Worm (Caenorhabditis elegans) whole organism, late embryonic: ENCODE results near the gene smg-8.

Experiments used
- ceh-34 ChIP-seq: sonication (generic microtip); optimal IDR thresholded peaks from 2 replicates; lab custom pipeline; 2016; ENCODE audit warnings: mild to moderate bottlenecking, missing genetic modification characterization, missing compliant biosample characterization
- dve-1 ChIP-seq: sonication (generic microtip); optimal IDR thresholded peaks from 2 replicates; lab custom pipeline; 2017; ENCODE audit warnings: antibody characterized with exemption, mild to moderate bottlenecking, missing genetic modification characterization, missing compliant biosample characterization
- fkh-10 ChIP-seq: fragments of 150-350 bp; optimal IDR thresholded peaks from 2 replicates; lab custom pipeline; 2014; ENCODE audit warnings: missing biosample characterization, missing genetic modification reagents, missing genetic modification characterization
- lim-6 ChIP-seq: sonication (generic microtip); optimal IDR thresholded peaks from 2 replicates; lab custom pipeline; 2016; ENCODE audit warnings: missing genetic modification characterization, missing compliant biosample characterization
- nfya-1 ChIP-seq: sonication (generic microtip); optimal IDR thresholded peaks from 2 replicates; lab custom pipeline; 2017; ENCODE audit warnings: missing genetic modification characterization, mild to moderate bottlenecking, missing compliant biosample characterization, antibody characterized with exemption, moderate library complexity
- pag-3 ChIP-seq: sonication (generic microtip); optimal IDR thresholded peaks from 2 replicates; lab custom pipeline; 2016; ENCODE audit warnings: missing compliant biosample characterization, missing genetic modification characterization, borderline replicate concordance
- unc-86 ChIP-seq: sonication (generic microtip); optimal IDR thresholded peaks from 2 replicates; lab custom pipeline; 2016; ENCODE audit warnings: missing genetic modification characterization, missing compliant biosample characterization

DNA sequence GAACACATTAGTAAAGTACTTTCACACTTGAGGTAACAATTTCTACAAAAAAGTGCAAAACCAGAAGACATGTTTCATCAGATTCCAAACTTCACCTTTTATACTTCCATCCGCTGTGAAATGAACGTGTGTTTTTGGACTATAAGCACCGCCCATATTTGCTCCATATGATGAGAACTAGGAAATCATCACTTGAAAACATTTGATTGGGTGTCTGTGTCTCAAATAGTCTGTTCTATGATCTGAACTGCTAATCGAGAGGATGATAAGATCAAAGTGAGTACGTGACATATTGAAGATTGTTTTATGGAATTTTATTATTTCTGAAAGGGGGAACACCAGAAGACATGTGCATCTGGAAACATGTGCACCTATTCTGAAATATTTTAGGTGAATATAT is 54.1 kb downstream of the smg-8 start:
- TF ChIP-seq nfya-1 (tag; lab: Kevin White, UChicago): no peak
- no peak for TF ChIP-seq ceh-34
- no peak for TF ChIP-seq unc-86 (tag; lab: Kevin White, UChicago)
- no peak for TF ChIP-seq pag-3
- TF ChIP-seq dve-1 (tag; lab: Kevin White, UChicago): no peak
- no peak for TF ChIP-seq lim-6 (tag; lab: Kevin White, UChicago)
- TF ChIP-seq fkh-10 (GFP tag; lab: Kevin White, UChicago): no peak
